Worm (Caenorhabditis elegans) whole organism, young adult: ENCODE measurements around the gene F58A6.1.

Experiments
- B0019.2 ChIP-seq: fragments of 200-800 bp; sonication (Bioruptor generic); conservative IDR thresholded peaks from 2 replicates; pipeline ENCODE4 v1.3.6; 2022; ENCODE audit warnings: missing genetic modification reagents, missing genetic modification characterization, missing compliant biosample characterization
- B0035.1 ChIP-seq: sonication (generic microtip); optimal IDR thresholded peaks from 2 replicates; lab custom pipeline; 2016; ENCODE audit warnings: missing genetic modification characterization, mild to moderate bottlenecking, missing compliant biosample characterization, missing genotype, missing genetic modification reagents
- B0336.3 ChIP-seq: fragments of 200-800 bp; sonication (Bioruptor generic); IDR thresholded peaks from 2 replicates; pipeline ENCODE4 v1.3.6; 2022; ENCODE audit warnings: missing genetic modification characterization, missing compliant biosample characterization
- C06A6.2 ChIP-seq: fragments of 200-800 bp; sonication (Bioruptor generic); conservative IDR thresholded peaks from 2 replicates; pipeline ENCODE4 v1.3.6; 2022; ENCODE audit warnings: missing genetic modification characterization, missing compliant biosample characterization
- C17E4.6 ChIP-seq: fragments of 200-800 bp; sonication (Bioruptor generic); IDR thresholded peaks from 2 replicates; pipeline ENCODE4 v1.3.6; 2022; ENCODE audit warnings: missing genetic modification reagents, missing genetic modification characterization, missing compliant biosample characterization
- F37B4.10 ChIP-seq: fragments of 200-800 bp; sonication (Bioruptor generic); IDR thresholded peaks from 2 replicates; pipeline ENCODE4 v1.3.6; 2022; ENCODE audit warnings: missing genetic modification characterization, missing compliant biosample characterization
- F49E8.2 ChIP-seq: sonication (generic microtip); optimal IDR thresholded peaks from 3 replicates; lab custom pipeline; 2017; ENCODE audit warnings: missing genetic modification characterization, mild to moderate bottlenecking, missing compliant biosample characterization, antibody characterized with exemption, moderate library complexity; ENCODE audit not compliant: insufficient read depth
- F55B11.4 ChIP-seq: sonication (generic microtip); optimal IDR thresholded peaks from 2 replicates; lab custom pipeline; 2016; ENCODE audit warnings: missing compliant biosample characterization, missing genetic modification characterization, borderline replicate concordance; ENCODE audit not compliant: insufficient read depth
- K11D2.4 ChIP-seq: fragments of 200-800 bp; sonication (Bioruptor generic); IDR thresholded peaks from 2 replicates; pipeline ENCODE4 v1.3.6; 2022; ENCODE audit warnings: missing genetic modification reagents, missing genetic modification characterization, missing compliant biosample characterization
- K12H6.12 ChIP-seq: fragments of 200-800 bp; sonication (Bioruptor generic); optimal IDR thresholded peaks from 2 replicates; lab custom pipeline; 2018; ENCODE audit warnings: mild to moderate bottlenecking, missing genetic modification characterization, missing compliant biosample characterization
- T07F8.4 ChIP-seq: sonication (generic microtip); optimal IDR thresholded peaks from 2 replicates; lab custom pipeline; 2016; ENCODE audit warnings: mild to moderate bottlenecking, missing genetic modification characterization, moderate library complexity, missing compliant biosample characterization
- Y53F4B.3 ChIP-seq: fragments of 200-800 bp; sonication (Bioruptor generic); IDR thresholded peaks from 2 replicates; pipeline ENCODE4 v1.3.6; 2022; ENCODE audit warnings: missing genetic modification reagents, missing genetic modification characterization, missing compliant biosample characterization
- Y95B8A.8 ChIP-seq: fragments of 200-800 bp; sonication (Bioruptor generic); IDR thresholded peaks from 2 replicates; pipeline ENCODE4 v1.3.6; 2022; ENCODE audit warnings: missing genetic modification reagents, missing genetic modification characterization, missing compliant biosample characterization
- aptf-2 ChIP-seq: fragments of 200-800 bp; sonication (Bioruptor generic); conservative IDR thresholded peaks from 2 replicates; pipeline ENCODE4 v1.3.6; 2022; ENCODE audit warnings: missing genetic modification reagents, missing genetic modification characterization, missing compliant biosample characterization
- atf-7 ChIP-seq: sonication (generic microtip); optimal IDR thresholded peaks from 2 replicates; lab custom pipeline; 2017; ENCODE audit warnings: mild to moderate bottlenecking, missing genetic modification characterization, missing compliant biosample characterization
- bed-1 ChIP-seq: fragments of 200-800 bp; sonication (Bioruptor generic); IDR thresholded peaks from 2 replicates; pipeline ENCODE4 v1.3.6; 2022; ENCODE audit warnings: missing genetic modification reagents, missing genetic modification characterization, missing compliant biosample characterization
- bed-2 ChIP-seq: fragments of 200-800 bp; sonication (Bioruptor generic); IDR thresholded peaks from 2 replicates; pipeline ENCODE4 v1.3.6; 2022; ENCODE audit warnings: missing genetic modification reagents, missing genetic modification characterization, missing compliant biosample characterization
- ccch-3 ChIP-seq: fragments of 200-800 bp; sonication (Bioruptor generic); optimal IDR thresholded peaks from 2 replicates; lab custom pipeline; 2018; ENCODE audit warnings: mild to moderate bottlenecking, missing genetic modification characterization, missing compliant biosample characterization
- ceh-100 ChIP-seq: fragments of 200-800 bp; sonication (Bioruptor generic); IDR thresholded peaks from 2 replicates; pipeline ENCODE4 v1.3.6; 2022; ENCODE audit warnings: missing genetic modification reagents, missing genetic modification characterization, missing compliant biosample characterization
- ceh-40 ChIP-seq: fragments of 200-800 bp; sonication (Bioruptor generic); IDR thresholded peaks from 2 replicates; pipeline ENCODE4 v1.3.6; 2022; ENCODE audit warnings: missing genetic modification characterization, missing compliant biosample characterization
- ceh-58 ChIP-seq: fragments of 200-800 bp; sonication (Bioruptor generic); IDR thresholded peaks from 2 replicates; pipeline ENCODE4 v1.3.6; 2022; ENCODE audit warnings: missing genetic modification characterization, missing compliant biosample characterization
- chd-7 ChIP-seq: sonication (generic microtip); optimal IDR thresholded peaks from 2 replicates; lab custom pipeline; 2016; ENCODE audit warnings: mild to moderate bottlenecking, missing genetic modification characterization, moderate library complexity, missing compliant biosample characterization
- egl-44 ChIP-seq: fragments of 200-800 bp; sonication (Bioruptor generic); IDR thresholded peaks from 2 replicates; pipeline ENCODE4 v1.3.6; 2022; ENCODE audit warnings: missing genetic modification reagents, missing genetic modification characterization, missing compliant biosample characterization
- ekl-4 ChIP-seq: fragments of 200-800 bp; sonication (Bioruptor generic); IDR thresholded peaks from 2 replicates; pipeline ENCODE4 v1.3.6; 2022; ENCODE audit warnings: missing genetic modification reagents, missing genetic modification characterization, missing compliant biosample characterization
- fkh-3 ChIP-seq: sonication (generic microtip); optimal IDR thresholded peaks from 2 replicates; lab custom pipeline; 2016; ENCODE audit warnings: mild to moderate bottlenecking, missing genetic modification characterization, missing compliant biosample characterization
- gei-17 ChIP-seq: fragments of 200-800 bp; sonication (Bioruptor generic); optimal IDR thresholded peaks from 2 replicates; lab custom pipeline; 2018; ENCODE audit warnings: mild to moderate bottlenecking, missing genetic modification characterization, missing compliant biosample characterization
- hlh-26 ChIP-seq: fragments of 200-800 bp; sonication (Bioruptor generic); conservative IDR thresholded peaks from 2 replicates; pipeline ENCODE4 v1.3.6; 2022; ENCODE audit warnings: missing genetic modification reagents, missing genetic modification characterization, missing compliant biosample characterization
- let-607 ChIP-seq, 2 experiments: fragments of 200-800 bp in 1 of 2; sonication (Bioruptor generic) in 1 of 2; sonication (generic microtip) in 1 of 2; optimal IDR thresholded peaks; 2 replicates each; lab custom pipeline; 2016 to 2018; ENCODE audit warnings: mild to moderate bottlenecking in 2 of 2, missing compliant biosample characterization in 2 of 2, missing genetic modification characterization in 2 of 2, moderate library complexity in 2 of 2, missing genotype in 1 of 2
- lir-1 ChIP-seq: fragments of 200-800 bp; sonication (Bioruptor generic); conservative IDR thresholded peaks from 2 replicates; pipeline ENCODE4 v1.3.6; 2022; ENCODE audit warnings: missing genetic modification reagents, missing genetic modification characterization, missing compliant biosample characterization
- madf-10 ChIP-seq: sonication (generic microtip); optimal IDR thresholded peaks from 2 replicates; lab custom pipeline; 2016; ENCODE audit warnings: mild to moderate bottlenecking, missing genetic modification characterization, missing compliant biosample characterization
- mcd-1 ChIP-seq: fragments of 200-800 bp; sonication (Bioruptor generic); IDR thresholded peaks from 2 replicates; pipeline ENCODE4 v1.3.6; 2022; ENCODE audit warnings: missing genetic modification reagents, missing genetic modification characterization, missing compliant biosample characterization
- mxl-1 ChIP-seq: sonication (generic microtip); optimal IDR thresholded peaks from 2 replicates; lab custom pipeline; 2016; ENCODE audit warnings: missing genetic modification characterization, missing compliant biosample characterization
- nfya-1 ChIP-seq: sonication (generic microtip); optimal IDR thresholded peaks from 2 replicates; lab custom pipeline; 2017; ENCODE audit warnings: antibody characterized with exemption, missing compliant biosample characterization, missing genetic modification characterization, borderline replicate concordance; ENCODE audit not compliant: insufficient read depth
- nhr-179 ChIP-seq: sonication (generic microtip); optimal IDR thresholded peaks from 2 replicates; lab custom pipeline; 2016; ENCODE audit warnings: mild to moderate bottlenecking, missing genetic modification characterization, missing compliant biosample characterization
- nhr-27 ChIP-seq: fragments of 200-800 bp; sonication (Bioruptor generic); optimal IDR thresholded peaks from 2 replicates; lab custom pipeline; 2018; ENCODE audit warnings: mild to moderate bottlenecking, missing genetic modification characterization, moderate library complexity, missing compliant biosample characterization
- nhr-80 ChIP-seq: sonication (generic microtip); optimal IDR thresholded peaks from 2 replicates; lab custom pipeline; 2016; ENCODE audit warnings: missing genetic modification characterization, missing compliant biosample characterization
- snpc-3.4 ChIP-seq: sonication (generic microtip); optimal IDR thresholded peaks from 2 replicates; lab custom pipeline; 2017; ENCODE audit warnings: missing genetic modification characterization, mild to moderate bottlenecking, missing compliant biosample characterization, antibody characterized with exemption, moderate library complexity, missing genotype, missing genetic modification reagents
- snpc-4 ChIP-seq, 5 experiments: fragments of 150-350 bp in 1 of 5; sonication (generic microtip) in 4 of 5; optimal IDR thresholded peaks; 2 replicates each; lab custom pipeline; 2014 to 2018; ENCODE audit warnings: missing genetic modification characterization in 5 of 5, missing biosample characterization in 3 of 5, antibody characterized with exemption in 2 of 5, mild to moderate bottlenecking in 2 of 5, missing compliant biosample characterization in 2 of 5, missing genotype in 2 of 5, moderate library complexity in 2 of 5, missing genetic modification reagents in 1 of 5
- sptf-2 ChIP-seq: fragments of 200-800 bp; sonication (Bioruptor generic); optimal IDR thresholded peaks from 2 replicates; lab custom pipeline; 2018; ENCODE audit warnings: mild to moderate bottlenecking, missing genetic modification characterization, missing compliant biosample characterization
- tlf-1 ChIP-seq: fragments of 200-800 bp; sonication (Bioruptor generic); optimal IDR thresholded peaks from 2 replicates; lab custom pipeline; 2018; ENCODE audit warnings: mild to moderate bottlenecking, missing genetic modification characterization, missing compliant biosample characterization
- unc-62 ChIP-seq: fragments of 150-350 bp; optimal IDR thresholded peaks from 2 replicates; lab custom pipeline; 2014; ENCODE audit warnings: missing biosample characterization, missing genetic modification reagents, missing genetic modification characterization
- zfh-2 ChIP-seq: fragments of 200-800 bp; sonication (Bioruptor generic); conservative IDR thresholded peaks from 2 replicates; pipeline ENCODE4 v1.3.6; 2022; ENCODE audit warnings: missing genetic modification reagents, missing genetic modification characterization, missing compliant biosample characterization
- ztf-22 ChIP-seq: fragments of 200-800 bp; sonication (Bioruptor generic); optimal IDR thresholded peaks from 2 replicates; lab custom pipeline; 2018; ENCODE audit warnings: mild to moderate bottlenecking, missing genetic modification characterization, moderate library complexity, missing compliant biosample characterization

F58A6.1 gene

ce11 chrII:5103784-5104457 lies 38.8 kb upstream of the F58A6.1 start, which contains the start of the genes C04G6.11 and mpk-2:
C04G6.11 (minus strand) TSS chrII:5103834.
mpk-2 (plus strand) TSS chrII:5104118.
- TF ChIP-seq atf-7, result peak; percentile 75
- peak; percentile 93 for TF ChIP-seq nhr-80
- no peak for TF ChIP-seq K11D2.4 (GFP tag; lab: Robert Waterston, UW)
- TF ChIP-seq madf-10 (tag; lab: Kevin White, UChicago), result peak; percentile 22
- no peak for TF ChIP-seq tlf-1
- TF ChIP-seq unc-62, result peak; percentile 44
- peak; percentile 58 for TF ChIP-seq ztf-22
- peak; percentile 21 to 40 for TF ChIP-seq let-607 (tag; optimal IDR thresholded peaks at IDR 0.05; lab: Kevin White, UChicago)
- TF ChIP-seq chd-7 (tag; lab: Kevin White, UChicago), result no peak
- TF ChIP-seq ccch-3 (GFP tag; lab: Kevin White, UChicago), result no peak

ce11 chrII:5105020-5105419 lies 37.7 kb upstream of the F58A6.1 start:
- TF ChIP-seq bed-2 (GFP tag; lab: Robert Waterston, UW) (no peak), ekl-4 (GFP tag; lab: Robert Waterston, UW) (peak; percentile 89), snpc-3.4 (tag; lab: Kevin White, UChicago) (peak; percentile 90), ceh-58 (GFP tag; lab: Robert Waterston, UW) (no peak), zfh-2 (no peak), C06A6.2 (0 out of 2 replicates have a peak, but pooled peaks have one; percentile 56), nhr-80 (peak; percentile 54), ceh-100 (GFP tag; lab: Robert Waterston, UW) (peak; percentile 78), nfya-1 (tag; lab: Kevin White, UChicago) (no peak), B0035.1 (tag; lab: Kevin White, UChicago) (peak; percentile 27), ceh-40 (peak; percentile 93), C17E4.6 (GFP tag; lab: Robert Waterston, UW) (peak; percentile 63), T07F8.4 (tag; lab: Kevin White, UChicago) (peak; percentile 73), sptf-2 (GFP tag; lab: Kevin White, UChicago) (peak; percentile 75), hlh-26 (GFP tag; lab: Robert Waterston, UW) (0 out of 2 replicates have a peak, but pooled peaks have one; percentile 20), unc-62 (no peak), let-607 (tag; optimal IDR thresholded peaks at IDR 0.05; lab: Kevin White, UChicago) (peak; percentile 34 to 68), B0019.2 (peak; percentile 37; the same call in 1 of the 2 replicates), chd-7 (tag; lab: Kevin White, UChicago) (peak; percentile 91), mcd-1 (GFP tag; lab: Robert Waterston, UW) (no peak; the same call in 1 of the 2 replicates), F49E8.2 (tag; lab: Kevin White, UChicago) (peak; percentile 64), Y95B8A.8 (no peak), tlf-1 (peak; percentile 36), mxl-1 (tag; lab: Kevin White, UChicago) (peak; percentile 95), K12H6.12 (tag; lab: Kevin White, UChicago) (peak; percentile 64), ztf-22 (no peak), B0336.3 (GFP tag; lab: Robert Waterston, UW) (peak; percentile 86), nhr-27 (tag; lab: Kevin White, UChicago) (peak; percentile 58), lir-1 (GFP tag; lab: Robert Waterston, UW) (peak; percentile 61; the same call in 1 of the 2 replicates), egl-44 (GFP tag; lab: Robert Waterston, UW) (peak; percentile 90), nhr-179 (peak; percentile 75), snpc-4 (GFP tag; optimal IDR thresholded peaks at IDR 0.05; lab: Kevin White, UChicago) (peak; percentile 80), snpc-4 (tag; optimal IDR thresholded peaks at IDR 0.05; lab: Kevin White, UChicago) (peak; percentile 26 to 87 (median 74)), F37B4.10 (no peak), bed-1 (peak; percentile 87; the same call in 1 of the 2 replicates), Y53F4B.3 (GFP tag; lab: Robert Waterston, UW) (no peak), fkh-3 (tag; lab: Kevin White, UChicago) (peak; percentile 85), F55B11.4 (no peak), gei-17 (GFP tag; lab: Kevin White, UChicago) (peak; percentile 18), aptf-2 (GFP tag; lab: Robert Waterston, UW) (0 out of 2 replicates have a peak, but pooled peaks have one; percentile 56)
